Fruit fly (Drosophila melanogaster) whole organism, pupa: ENCODE data around the gene AstCC.

Source experiments
- CG12605 ChIP-seq: fragments of 200-800 bp; sonication (Bioruptor generic); IDR thresholded peaks from 2 replicates; pipeline ENCODE4 v1.3.6; 2022; ENCODE audit warnings: missing biosample characterization, missing genetic modification characterization
- CG14655 ChIP-seq: fragments of 200-800 bp; sonication (Bioruptor generic); optimal IDR thresholded peaks from 3 replicates; lab custom pipeline; 2017; ENCODE audit warnings: mild to moderate bottlenecking, missing biosample characterization, missing genetic modification reagents, missing genetic modification characterization
- CG15710 ChIP-seq: fragments of 200-800 bp; sonication (Bioruptor generic); optimal IDR thresholded peaks from 2 replicates; lab custom pipeline; 2018; ENCODE audit warnings: missing biosample characterization, mild to moderate bottlenecking, missing genetic modification characterization, moderate library complexity
- CG17806 ChIP-seq: fragments of 200-800 bp; sonication (Bioruptor generic); optimal IDR thresholded peaks from 2 replicates; lab custom pipeline; 2018; ENCODE audit warnings: missing biosample characterization, mild to moderate bottlenecking, missing genetic modification characterization, moderate library complexity
- CG32121 ChIP-seq: fragments of 200-800 bp; sonication (Bioruptor generic); IDR thresholded peaks from 2 replicates; pipeline ENCODE4 v1.3.6; 2022; ENCODE audit warnings: missing biosample characterization, missing genetic modification characterization
- CG34367 ChIP-seq: fragments of 200-800 bp; sonication (Bioruptor generic); optimal IDR thresholded peaks from 2 replicates; lab custom pipeline; 2018; ENCODE audit warnings: missing biosample characterization, mild to moderate bottlenecking, missing genetic modification characterization
- CG8159 ChIP-seq: fragments of 200-800 bp; sonication (Bioruptor generic); optimal IDR thresholded peaks from 3 replicates; lab custom pipeline; 2018; ENCODE audit warnings: missing biosample characterization, mild to moderate bottlenecking, missing genetic modification characterization, moderate library complexity
- CG9948 ChIP-seq: fragments of 200-800 bp; sonication (Bioruptor generic); optimal IDR thresholded peaks from 2 replicates; lab custom pipeline; 2018; ENCODE audit warnings: missing biosample characterization, mild to moderate bottlenecking, missing genetic modification characterization, moderate library complexity
- EcR ChIP-seq: fragments of 200-800 bp; sonication (Bioruptor generic); optimal IDR thresholded peaks from 3 replicates; lab custom pipeline; 2019; ENCODE audit warnings: missing biosample characterization, missing genetic modification characterization, mild to moderate bottlenecking, moderate library complexity, missing genetic modification reagents
- Pif1A ChIP-seq: fragments of 200-800 bp; sonication (Bioruptor generic); optimal IDR thresholded peaks from 3 replicates; lab custom pipeline; 2016; ENCODE audit warnings: missing biosample characterization, missing genetic modification characterization
- Snoo ChIP-seq: fragments of 200-800 bp; sonication (Bioruptor generic); optimal IDR thresholded peaks from 3 replicates; lab custom pipeline; 2017; ENCODE audit warnings: missing biosample characterization, mild to moderate bottlenecking, missing genetic modification characterization, inconsistent platforms
- fd96Ca ChIP-seq: fragments of 200-800 bp; sonication (Bioruptor generic); IDR thresholded peaks from 3 replicates; pipeline ENCODE4 v1.3.6; 2022; ENCODE audit warnings: missing biosample characterization, missing genetic modification characterization
- rn ChIP-seq: fragments of 200-800 bp; sonication (Bioruptor generic); IDR thresholded peaks from 2 replicates; pipeline ENCODE4 v1.3.6; 2022; ENCODE audit warnings: missing biosample characterization, missing genetic modification characterization

DNA sequence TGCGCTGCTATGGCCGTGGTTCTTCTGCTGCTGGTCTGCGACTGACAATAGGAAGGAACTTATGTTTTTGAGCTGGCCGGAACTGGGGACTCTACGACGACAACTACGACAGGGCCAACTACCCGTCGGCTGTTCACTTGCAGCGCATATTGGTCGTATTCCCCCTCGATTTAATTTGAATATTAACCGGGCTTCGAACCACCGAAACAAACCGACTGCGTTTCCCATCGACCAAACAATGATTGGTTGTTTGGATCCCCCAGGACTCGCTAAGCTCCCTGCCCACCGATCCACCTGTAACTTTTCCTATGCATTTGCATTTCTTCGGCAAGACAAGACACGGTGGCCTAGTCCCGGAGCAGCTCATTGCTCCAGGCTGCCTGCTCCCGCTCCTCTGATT, 36.6 kb upstream of the AstCC start, which contains the start of gene Dnaaf4:
- TF ChIP-seq CG15710 = no peak
- no peak for TF ChIP-seq Snoo
- TF ChIP-seq rn (GFP tag; lab: Robert Waterston, UW) = no peak
- TF ChIP-seq CG32121 (GFP tag; lab: Robert Waterston, UW) = no peak
- no peak for TF ChIP-seq CG14655
- no peak for TF ChIP-seq fd96Ca
- no peak for TF ChIP-seq EcR (GFP tag; lab: Kevin White, UChicago)
- TF ChIP-seq CG9948 (tag; lab: Kevin White, UChicago) = no peak
- no peak for TF ChIP-seq CG12605 (GFP tag; lab: Robert Waterston, UW)
- no peak for TF ChIP-seq Pif1A (GFP tag; lab: Kevin White, UChicago)
- no peak for TF ChIP-seq CG17806
- TF ChIP-seq CG8159 (tag; lab: Kevin White, UChicago) = no peak
- no peak for TF ChIP-seq CG34367 (tag; lab: Kevin White, UChicago)
